Worm (Caenorhabditis elegans) whole organism, L4 larva: ENCODE measurements around the gene clec-40.

Experiments used
- aly-2 ChIP-seq: sonication (generic microtip); optimal IDR thresholded peaks from 2 replicates; lab custom pipeline; 2018; ENCODE audit warnings: missing biosample characterization, missing genetic modification characterization
- ceh-20 ChIP-seq: fragments of 200-800 bp; sonication (Bioruptor generic); IDR thresholded peaks from 2 replicates; pipeline ENCODE4 v1.3.6; 2022; ENCODE audit warnings: missing genetic modification reagents, missing genetic modification characterization, missing compliant biosample characterization
- dmd-9 ChIP-seq: fragments of 200-800 bp; sonication (Bioruptor generic); IDR thresholded peaks from 2 replicates; pipeline ENCODE4 v1.3.6; 2022; ENCODE audit warnings: missing genetic modification reagents, missing genetic modification characterization, missing compliant biosample characterization
- lin-13 ChIP-seq: fragments of 150-350 bp; optimal IDR thresholded peaks from 2 replicates; lab custom pipeline; 2014; ENCODE audit warnings: missing biosample characterization, missing genetic modification reagents, missing genetic modification characterization
- nhr-102 ChIP-seq: sonication (generic microtip); optimal IDR thresholded peaks from 2 replicates; lab custom pipeline; 2016; ENCODE audit warnings: mild to moderate bottlenecking, missing genetic modification characterization, moderate library complexity, missing compliant biosample characterization
- nhr-11 ChIP-seq: fragments of 150-350 bp; optimal IDR thresholded peaks from 2 replicates; lab custom pipeline; 2014; ENCODE audit warnings: missing biosample characterization, missing genetic modification characterization
- sdz-12 ChIP-seq: fragments of 200-800 bp; sonication (Bioruptor generic); optimal IDR thresholded peaks from 2 replicates; lab custom pipeline; 2018; ENCODE audit warnings: mild to moderate bottlenecking, missing genetic modification characterization, missing compliant biosample characterization
- spr-3 ChIP-seq: fragments of 200-800 bp; sonication (Bioruptor generic); optimal IDR thresholded peaks from 2 replicates; lab custom pipeline; 2018; ENCODE audit warnings: mild to moderate bottlenecking, missing genetic modification characterization, missing compliant biosample characterization
- tag-97 ChIP-seq: fragments of 200-800 bp; sonication (Bioruptor generic); IDR thresholded peaks from 2 replicates; pipeline ENCODE4 v1.3.6; 2022; ENCODE audit warnings: missing genetic modification characterization, missing compliant biosample characterization
- unc-39 ChIP-seq: sonication (generic microtip); optimal IDR thresholded peaks from 2 replicates; lab custom pipeline; 2017; ENCODE audit warnings: missing biosample characterization, missing genetic modification characterization

ce11 chrV:16879532-16879931 is 38.7 kb upstream of the clec-40 start:
- no peak for TF ChIP-seq tag-97 (GFP tag; lab: Robert Waterston, UW)
- no peak for TF ChIP-seq lin-13 (GFP tag; lab: Kevin White, UChicago)
- no peak for TF ChIP-seq dmd-9
- no peak for TF ChIP-seq nhr-102 (tag; lab: Kevin White, UChicago)
- no peak for TF ChIP-seq nhr-11
- TF ChIP-seq ceh-20 (GFP tag; lab: Robert Waterston, UW): no peak
- no peak for TF ChIP-seq spr-3 (GFP tag; lab: Kevin White, UChicago)
- TF ChIP-seq aly-2 (tag; lab: Kevin White, UChicago): no peak
- TF ChIP-seq sdz-12 (GFP tag; lab: Kevin White, UChicago): no peak
- TF ChIP-seq unc-39: no peak
